Worm (Caenorhabditis elegans) whole organism, L3 larva: ENCODE results near the gene nas-21.

Source experiments
- ZK546.5 ChIP-seq: sonication (generic microtip); optimal IDR thresholded peaks from 2 replicates; lab custom pipeline; 2017; ENCODE audit warnings: missing biosample characterization, missing genetic modification characterization
- ceh-16 ChIP-seq: sonication (generic microtip); optimal IDR thresholded peaks from 2 replicates; lab custom pipeline; 2017; ENCODE audit warnings: missing biosample characterization, missing genetic modification characterization
- jun-1 ChIP-seq: fragments of 150-350 bp; optimal IDR thresholded peaks from 2 replicates; lab custom pipeline; 2014; ENCODE audit warnings: missing biosample characterization, missing genetic modification reagents, missing genetic modification characterization
- lin-39 ChIP-seq: fragments of 150-350 bp; optimal IDR thresholded peaks from 2 replicates; lab custom pipeline; 2018; ENCODE audit warnings: missing biosample characterization, missing genetic modification reagents, missing genetic modification characterization
- nhr-11 ChIP-seq: fragments of 150-350 bp; optimal IDR thresholded peaks from 2 replicates; lab custom pipeline; 2014; ENCODE audit warnings: missing biosample characterization, missing genetic modification characterization
- snpc-4 ChIP-seq: fragments of 150-350 bp; optimal IDR thresholded peaks from 2 replicates; lab custom pipeline; 2014; ENCODE audit warnings: missing biosample characterization, missing genetic modification characterization
- unc-62 ChIP-seq: fragments of 150-350 bp; sonication (generic microtip); optimal IDR thresholded peaks from 4 replicates; lab custom pipeline; 2014; ENCODE audit warnings: missing biosample characterization, missing genetic modification reagents, missing genetic modification characterization

- TF ChIP-seq snpc-4 (tag; lab: Kevin White, UChicago) (no peak), ZK546.5 (no peak), jun-1 (tag; lab: Kevin White, UChicago) (no peak), unc-62 (no peak), nhr-11 (no peak), ceh-16 (tag; lab: Kevin White, UChicago) (no peak), lin-39 (tag; lab: Kevin White, UChicago) (no peak)
These were observed 27.4 kb downstream of the nas-21 start for ce11 chrV:11499786-11500185.
